Fruit fly (Drosophila melanogaster) Kc167 (cell line): ENCODE data around the gene nkt.

Experiments
- Myc ChIP-seq: fragments of >200 bp; optimal IDR thresholded peaks from 2 replicates; lab custom pipeline; 2017; ENCODE audit warnings: missing external identifiers
- insv ChIP-seq: fragments of >200 bp; optimal IDR thresholded peaks from 3 replicates; lab custom pipeline; 2018; ENCODE audit warnings: missing external identifiers
- psq ChIP-seq: fragments of >200 bp; optimal IDR thresholded peaks from 2 replicates; lab custom pipeline; 2017; ENCODE audit warnings: missing external identifiers
- ttk ChIP-seq: sonication (Bioruptor generic); optimal IDR thresholded peaks from 2 replicates; lab custom pipeline; 2017; ENCODE audit warnings: missing external identifiers

- TF ChIP-seq insv (no peak), psq (lab: Kevin White, UChicago) (no peak), ttk (lab: Kevin White, UChicago) (no peak), Myc (lab: Kevin White, UChicago) (no peak)
Measured at dm6 chr3L:11164899-11165298, 36.3 kb upstream of the nkt start, which contains the start of gene Alg10.
